Fruit fly (Drosophila melanogaster): ENCODE measurements around the gene CG31798.

dm6 chr2L:19425105-19425504 is 31.1 kb downstream of the CG31798 start:
- TF ChIP-seq CG14711 (tag; optimal IDR thresholded peaks at IDR 0.05) (no peak), cnc (optimal IDR thresholded peaks at IDR 0.05) (no peak)
